Fruit fly (Drosophila melanogaster): Measurements from ENCODE around the gene mura.

mura gene

DNA sequence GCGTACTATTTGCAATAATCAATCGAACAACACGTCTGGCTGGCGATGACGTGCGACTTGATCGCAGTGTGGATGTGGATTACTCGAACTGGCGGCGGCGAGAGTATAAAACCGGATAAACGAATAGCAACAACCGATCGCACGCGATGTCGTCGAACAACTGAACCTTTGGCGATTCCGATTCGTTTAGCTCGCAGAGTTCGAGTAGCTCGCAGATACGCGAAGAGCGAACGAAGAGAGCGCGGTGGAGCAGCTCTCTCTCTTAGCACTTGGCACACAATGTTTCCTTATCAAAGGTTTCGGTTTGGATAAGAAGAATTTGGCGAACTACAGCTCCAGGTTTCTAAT lies 49.2 kb downstream of the mura start, which contains the start of gene RhoL (continued):
- TF ChIP-seq Fer3 (tag; optimal IDR thresholded peaks at IDR 0.05) (no peak), CG11695 (GFP tag; IDR thresholded peaks at IDR 0.05) (peak; percentile 48; the same call in 1 of the 3 replicates), p53 (GFP tag; optimal IDR thresholded peaks at IDR 0.05) (no peak), ato (GFP tag; IDR thresholded peaks at IDR 0.05; ENCODE audit: partially characterized antibody) (no peak), nerfin-1 (tag; optimal IDR thresholded peaks at IDR 0.05) (no peak), HLH54F (GFP tag; optimal IDR thresholded peaks at IDR 0.05) (no peak), Dref (GFP tag; IDR thresholded peaks at IDR 0.05) (no peak), da (GFP tag; optimal IDR thresholded peaks at IDR 0.05) (no peak), Lim3 (GFP tag; IDR thresholded peaks at IDR 0.05) (no peak), CG32772 (GFP tag; IDR thresholded peaks at IDR 0.05) (no peak), CG4282 (GFP tag; optimal IDR thresholded peaks at IDR 0.05) (no peak), Meics (GFP tag; optimal IDR thresholded peaks at IDR 0.05) (no peak), z (GFP tag; IDR thresholded peaks at IDR 0.05) (no peak), hth (optimal IDR thresholded peaks at IDR 0.05) (no peak), Oli (tag; optimal IDR thresholded peaks at IDR 0.05) (no peak), pfk (GFP tag; optimal IDR thresholded peaks at IDR 0.05) (no peak), lbe (GFP tag; optimal IDR thresholded peaks at IDR 0.05) (no peak), CG13894 (tag; optimal IDR thresholded peaks at IDR 0.05) (peak; percentile 18), CG1647 (GFP tag; optimal IDR thresholded peaks at IDR 0.05) (no peak), Hmr (GFP tag; optimal IDR thresholded peaks at IDR 0.05) (no peak), CG10543 (GFP tag; optimal IDR thresholded peaks at IDR 0.05) (peak; percentile 81), kni (GFP tag; optimal IDR thresholded peaks at IDR 0.05) (peak; percentile 29), sqz (GFP tag; optimal IDR thresholded peaks at IDR 0.05) (no peak), CG17328 (GFP tag; IDR thresholded peaks at IDR 0.05) (no peak), Ssrp (tag; optimal IDR thresholded peaks at IDR 0.05) (no peak), Myb (GFP tag; optimal IDR thresholded peaks at IDR 0.05) (no peak), shn (GFP tag; optimal IDR thresholded peaks at IDR 0.05) (no peak), pzg (GFP tag; optimal IDR thresholded peaks at IDR 0.05) (no peak), NC2β (GFP tag; optimal IDR thresholded peaks at IDR 0.05) (no peak), sna (GFP tag; IDR thresholded peaks at IDR 0.05; ENCODE audit: partially characterized antibody) (peak; percentile 62), bbx (GFP tag; IDR thresholded peaks at IDR 0.05; ENCODE audit: partially characterized antibody) (peak; percentile 70), cad (GFP tag; optimal IDR thresholded peaks at IDR 0.05) (no peak), CG3163 (GFP tag; optimal IDR thresholded peaks at IDR 0.05) (peak; percentile 98), h (optimal IDR thresholded peaks at IDR 0.05) (no peak), CG11723 (GFP tag; optimal IDR thresholded peaks at IDR 0.05) (no peak), Sin3A (optimal IDR thresholded peaks at IDR 0.05) (no peak), CG7556 (GFP tag; optimal IDR thresholded peaks at IDR 0.05) (no peak), Bteb2 (GFP tag; optimal IDR thresholded peaks at IDR 0.05) (no peak), CG12236 (GFP tag; optimal IDR thresholded peaks at IDR 0.05) (no peak), B-H1 (GFP tag; IDR thresholded peaks at IDR 0.05) (no peak; the same call in 2 of the 3 replicates), CG12659 (GFP tag; optimal IDR thresholded peaks at IDR 0.05) (peak; percentile 17), CG5953 (GFP tag; IDR thresholded peaks at IDR 0.05) (0 out of 2 replicates have a peak, but pooled peaks have one; percentile 8), so (GFP tag; IDR thresholded peaks at IDR 0.05) (0 out of 3 replicates have a peak, but pooled peaks have one; percentile 22), Lhr (GFP tag; optimal IDR thresholded peaks at IDR 0.05) (no peak), klu (GFP tag; IDR thresholded peaks at IDR 0.05) (no peak), CG8944 (GFP tag; optimal IDR thresholded peaks at IDR 0.05) (no peak), fd3F (GFP tag; optimal IDR thresholded peaks at IDR 0.05) (no peak), row (GFP tag; IDR thresholded peaks at IDR 0.05) (no peak), D19A (tag; optimal IDR thresholded peaks at IDR 0.05) (peak; percentile 20), Vsx1 (GFP tag; optimal IDR thresholded peaks at IDR 0.05) (no peak), CG1603 (tag; optimal IDR thresholded peaks at IDR 0.05) (no peak), Trl (optimal IDR thresholded peaks at IDR 0.05) (peak; percentile 93), Trl (GFP tag; optimal IDR thresholded peaks at IDR 0.05) (peak; percentile 38)
